Fruit fly (Drosophila melanogaster) whole organism: ENCODE results near the gene CG14958.

Experiments
- CG8478 ChIP-seq: fragments of >200 bp; optimal IDR thresholded peaks from 2 replicates; lab custom pipeline; 2018; ENCODE audit warnings: inconsistent platforms
- Dll ChIP-seq: fragments of >200 bp; optimal IDR thresholded peaks from 2 replicates; lab custom pipeline; 2017
- EcR ChIP-seq, 2 experiments: fragments of >200 bp; optimal IDR thresholded peaks; 2 replicates each; lab custom pipeline; 2017; ENCODE audit warnings: missing biosample characterization in 2 of 2, missing genetic modification characterization in 2 of 2, missing genetic modification reagents in 2 of 2
- pan ChIP-seq: fragments of >200 bp; optimal IDR thresholded peaks from 2 replicates; lab custom pipeline; 2017
- psq ChIP-seq: fragments of >200 bp; optimal IDR thresholded peaks from 2 replicates; lab custom pipeline; 2017
- usp ChIP-seq: fragments of >200 bp; optimal IDR thresholded peaks from 2 replicates; lab custom pipeline; 2017; ENCODE audit warnings: missing biosample characterization, missing genetic modification characterization, mixed read lengths

dm6 chr3L:3150376-3150775 is 39.4 kb upstream of the CG14958 start:
- TF ChIP-seq Dll (lab: Kevin White, UChicago) (no peak), usp (GFP tag; lab: Kevin White, UChicago) (no peak), psq (lab: Kevin White, UChicago) (no peak), EcR (GFP tag; optimal IDR thresholded peaks at IDR 0.05; lab: Kevin White, UChicago) (no peak), CG8478 (lab: Kevin White, UChicago) (no peak), pan (lab: Kevin White, UChicago) (no peak)
